Worm (Caenorhabditis elegans) whole organism, L2 larva: ENCODE data around the gene C15F1.2.
"Not testable (repeated sequence)": the region's sequence is repeated elsewhere in the genome, so short reads cannot be mapped to it uniquely, and the experiment has no call there.

Source experiments
- C34F6.9 ChIP-seq: fragments of 150-350 bp; optimal IDR thresholded peaks from 2 replicates; lab custom pipeline; 2014; ENCODE audit warnings: missing biosample characterization, missing genetic modification characterization
- F13H6.1 ChIP-seq: sonication (generic microtip); optimal IDR thresholded peaks from 2 replicates; lab custom pipeline; 2016; ENCODE audit warnings: missing genetic modification characterization, missing compliant biosample characterization
- R02D3.7 ChIP-seq: fragments of 150-350 bp; optimal IDR thresholded peaks from 2 replicates; lab custom pipeline; 2014; ENCODE audit warnings: missing biosample characterization, missing genetic modification characterization
- Y55F3AM.14 ChIP-seq: fragments of 200-800 bp; sonication (Bioruptor generic); optimal IDR thresholded peaks from 2 replicates; lab custom pipeline; 2018; ENCODE audit warnings: mild to moderate bottlenecking, missing genetic modification characterization, missing compliant biosample characterization
- ZK546.5 ChIP-seq: sonication (generic microtip); optimal IDR thresholded peaks from 2 replicates; lab custom pipeline; 2017; ENCODE audit warnings: missing biosample characterization, missing genetic modification characterization
- aly-2 ChIP-seq: fragments of 150-350 bp; optimal IDR thresholded peaks from 2 replicates; lab custom pipeline; 2014; ENCODE audit warnings: missing biosample characterization, missing genetic modification characterization
- blmp-1 ChIP-seq: sonication (generic microtip); optimal IDR thresholded peaks from 2 replicates; lab custom pipeline; 2017; ENCODE audit warnings: missing genetic modification characterization, mild to moderate bottlenecking, missing compliant biosample characterization, antibody characterized with exemption, moderate library complexity; ENCODE audit not compliant: insufficient read depth
- ceh-82 ChIP-seq: fragments of 150-350 bp; optimal IDR thresholded peaks from 2 replicates; lab custom pipeline; 2014; ENCODE audit warnings: missing biosample characterization, missing genetic modification characterization
- crh-2 ChIP-seq: sonication (generic microtip); optimal IDR thresholded peaks from 2 replicates; lab custom pipeline; 2017; ENCODE audit warnings: missing biosample characterization, missing genetic modification characterization
- dmd-4 ChIP-seq: sonication (generic microtip); optimal IDR thresholded peaks from 2 replicates; lab custom pipeline; 2017; ENCODE audit warnings: missing biosample characterization, missing genetic modification characterization
- egl-27 ChIP-seq: sonication (generic microtip); optimal IDR thresholded peaks from 3 replicates; lab custom pipeline; 2017; ENCODE audit warnings: missing biosample characterization, missing genetic modification reagents, missing genetic modification characterization
- elt-1 ChIP-seq: fragments of 150-350 bp; optimal IDR thresholded peaks from 2 replicates; lab custom pipeline; 2014; ENCODE audit warnings: missing biosample characterization, missing genetic modification characterization
- fos-1 ChIP-seq: fragments of 150-350 bp; optimal IDR thresholded peaks from 2 replicates; lab custom pipeline; 2014; ENCODE audit warnings: missing biosample characterization, missing genetic modification characterization
- lin-11 ChIP-seq: fragments of 150-350 bp; sonication (generic microtip); optimal IDR thresholded peaks from 2 replicates; lab custom pipeline; 2014; ENCODE audit warnings: missing biosample characterization, missing genetic modification characterization, inconsistent platforms, mixed read lengths
- lin-13 ChIP-seq: fragments of 150-350 bp; optimal IDR thresholded peaks from 2 replicates; lab custom pipeline; 2014; ENCODE audit warnings: missing biosample characterization, missing genetic modification reagents, missing genetic modification characterization
- lin-39 ChIP-seq: fragments of 150-350 bp; optimal IDR thresholded peaks from 2 replicates; lab custom pipeline; 2014; ENCODE audit warnings: missing biosample characterization, missing genetic modification reagents, missing genetic modification characterization
- lsy-2 ChIP-seq, 2 experiments: fragments of 150-350 bp in 1 of 2; sonication (generic microtip) in 1 of 2; optimal IDR thresholded peaks; 2 replicates each; lab custom pipeline; 2014 to 2017; ENCODE audit warnings: missing biosample characterization in 2 of 2, missing genetic modification characterization in 2 of 2
- mab-5 ChIP-seq: fragments of 150-350 bp; optimal IDR thresholded peaks from 2 replicates; lab custom pipeline; 2014; ENCODE audit warnings: missing biosample characterization, missing genetic modification characterization
- mbf-1 ChIP-seq: sonication (generic microtip); optimal IDR thresholded peaks from 2 replicates; lab custom pipeline; 2017; ENCODE audit warnings: missing biosample characterization, missing genetic modification characterization
- mdl-1 ChIP-seq, 2 experiments: fragments of 150-350 bp in 1 of 2; sonication (generic microtip) in 1 of 2; optimal IDR thresholded peaks; 2 replicates each; lab custom pipeline; 2017; ENCODE audit warnings: missing biosample characterization in 2 of 2, missing genetic modification characterization in 2 of 2
- nhr-12 ChIP-seq: fragments of 150-350 bp; optimal IDR thresholded peaks from 2 replicates; lab custom pipeline; 2014; ENCODE audit warnings: missing biosample characterization, missing genetic modification characterization
- nhr-129 ChIP-seq: fragments of 150-350 bp; optimal IDR thresholded peaks from 2 replicates; lab custom pipeline; 2014; ENCODE audit warnings: missing biosample characterization, missing genetic modification characterization
- nhr-21 ChIP-seq: fragments of 150-350 bp; optimal IDR thresholded peaks from 2 replicates; lab custom pipeline; 2014; ENCODE audit warnings: missing biosample characterization, missing genetic modification characterization
- nhr-23 ChIP-seq: fragments of 150-350 bp; optimal IDR thresholded peaks from 2 replicates; lab custom pipeline; 2014; ENCODE audit warnings: missing biosample characterization, missing genetic modification reagents, missing genetic modification characterization
- nhr-237 ChIP-seq: fragments of 150-350 bp; optimal IDR thresholded peaks from 2 replicates; lab custom pipeline; 2014; ENCODE audit warnings: missing biosample characterization, missing genetic modification characterization
- nhr-25 ChIP-seq: fragments of 150-350 bp; sonication (generic microtip); optimal IDR thresholded peaks from 3 replicates; lab custom pipeline; 2014; ENCODE audit warnings: missing biosample characterization, missing genetic modification characterization
- nhr-6 ChIP-seq: fragments of 150-350 bp; optimal IDR thresholded peaks from 2 replicates; lab custom pipeline; 2014; ENCODE audit warnings: missing biosample characterization, missing genetic modification characterization
- peb-1 ChIP-seq: fragments of 150-350 bp; optimal IDR thresholded peaks from 2 replicates; lab custom pipeline; 2014; ENCODE audit warnings: missing biosample characterization, missing genetic modification characterization
- sem-4 ChIP-seq: fragments of 150-350 bp; optimal IDR thresholded peaks from 2 replicates; lab custom pipeline; 2014; ENCODE audit warnings: missing biosample characterization, missing genetic modification reagents, missing genetic modification characterization
- sma-3 ChIP-seq: sonication (generic microtip); optimal IDR thresholded peaks from 2 replicates; lab custom pipeline; 2016; ENCODE audit warnings: missing genetic modification reagents, missing genetic modification characterization, missing compliant biosample characterization
- sma-9 ChIP-seq, 2 experiments: fragments of 150-350 bp in 1 of 2; sonication (generic microtip) in 1 of 2; optimal IDR thresholded peaks; 2 replicates each; lab custom pipeline; 2014 to 2016; ENCODE audit warnings: missing genetic modification characterization in 2 of 2, mild to moderate bottlenecking in 1 of 2, missing biosample characterization in 1 of 2, missing compliant biosample characterization in 1 of 2, missing genetic modification reagents in 1 of 2, moderate library complexity in 1 of 2
- snpc-4 ChIP-seq: fragments of 150-350 bp; optimal IDR thresholded peaks from 2 replicates; lab custom pipeline; 2014; ENCODE audit warnings: missing biosample characterization, missing genetic modification characterization
- unc-55 ChIP-seq: fragments of 150-350 bp; sonication (generic microtip); optimal IDR thresholded peaks from 3 replicates; lab custom pipeline; 2014; ENCODE audit warnings: missing biosample characterization, missing genetic modification reagents, missing genetic modification characterization
- unc-62 ChIP-seq: fragments of 150-350 bp; optimal IDR thresholded peaks from 2 replicates; lab custom pipeline; 2014; ENCODE audit warnings: missing biosample characterization, missing genetic modification reagents, missing genetic modification characterization
- zag-1 ChIP-seq: fragments of 150-350 bp; optimal IDR thresholded peaks from 2 replicates; lab custom pipeline; 2014; ENCODE audit warnings: missing biosample characterization, missing genetic modification characterization
- ztf-11 ChIP-seq: sonication (generic microtip); optimal IDR thresholded peaks from 2 replicates; lab custom pipeline; 2017; ENCODE audit warnings: missing biosample characterization, missing genetic modification characterization
- ztf-4 ChIP-seq: fragments of 150-350 bp; optimal IDR thresholded peaks from 2 replicates; lab custom pipeline; 2014; ENCODE audit warnings: missing biosample characterization, missing genetic modification characterization

The C15F1.2 gene

DNA sequence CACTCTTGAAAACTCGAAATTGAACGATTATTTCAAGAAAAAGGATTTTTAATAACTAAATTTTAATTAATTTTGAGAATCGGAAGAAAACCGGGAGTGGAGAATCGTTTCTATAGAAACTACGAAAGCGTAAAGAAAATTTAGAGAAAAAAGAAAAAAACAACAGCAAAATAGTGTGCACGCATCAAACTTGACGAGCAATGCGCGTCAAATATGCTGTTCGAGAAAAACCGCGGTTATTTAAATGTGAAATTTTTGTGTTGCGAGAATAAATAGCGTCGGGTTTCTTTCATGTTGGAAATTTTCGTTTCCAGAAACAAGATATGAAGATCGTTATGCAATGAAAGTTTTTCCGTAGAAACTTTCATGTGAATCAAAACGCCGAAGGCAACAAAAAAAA is 5.7 kb upstream of the C15F1.2 start (continued):
- TF ChIP-seq mab-5 (tag; lab: Kevin White, UChicago) (no peak), snpc-4 (tag; lab: Kevin White, UChicago) (peak; percentile 40)

DNA sequence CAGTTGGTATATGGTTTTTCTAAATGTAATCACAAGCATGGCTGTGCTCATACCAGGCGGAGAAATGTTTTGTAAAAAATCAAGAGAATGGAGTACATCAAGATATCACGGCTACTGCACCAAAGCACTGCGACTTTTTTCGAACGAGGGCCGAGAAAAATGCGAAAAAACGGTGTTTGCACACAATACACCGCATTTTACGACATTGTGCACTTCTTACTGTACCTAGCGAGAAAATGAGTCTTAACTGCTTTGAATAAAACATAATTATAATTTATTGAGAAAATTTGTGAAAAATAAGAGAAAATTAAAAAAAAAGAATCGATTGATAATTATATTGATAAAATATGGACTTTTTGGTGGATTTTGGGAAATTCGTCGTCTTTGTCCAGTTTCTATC is 4.0 kb upstream of the C15F1.2 start:
- TF ChIP-seq lsy-2 (tag; optimal IDR thresholded peaks at IDR 0.05; lab: Kevin White, UChicago) (peak in 1 of 2 experiments; percentile 72), crh-2 (no peak)

- TF ChIP-seq peb-1; lin-39 (tag; lab: Kevin White, UChicago); aly-2: not testable (repeated sequence)
Measured at ce11 chrII:6977732-6978131, 2.0 kb upstream of the C15F1.2 start, which contains the start of gene C15F1.8. Gene C15F1.8, minus strand, starts transcription at chrII:6977832.

ce11 chrII:6978908-6979307 is 845 bp upstream of the C15F1.2 start:
- TF ChIP-seq nhr-12 (tag; lab: Kevin White, UChicago) = no peak
- TF ChIP-seq lin-39 (tag; lab: Kevin White, UChicago) = no peak
- TF ChIP-seq mdl-1 (tag; optimal IDR thresholded peaks at IDR 0.05; lab: Kevin White, UChicago) = no peak
- no peak for TF ChIP-seq ztf-4 (tag; lab: Kevin White, UChicago)
- TF ChIP-seq lsy-2 (tag; optimal IDR thresholded peaks at IDR 0.05; lab: Kevin White, UChicago) = no peak
- no peak for TF ChIP-seq nhr-25 (tag; lab: Kevin White, UChicago)
- TF ChIP-seq blmp-1 (tag; lab: Kevin White, UChicago) = no peak
- TF ChIP-seq fos-1 (tag; lab: Kevin White, UChicago) = no peak
- TF ChIP-seq ZK546.5 = no peak
- no peak for TF ChIP-seq mbf-1 (tag; lab: Kevin White, UChicago)
- TF ChIP-seq elt-1 (tag; lab: Kevin White, UChicago) = no peak
- TF ChIP-seq sma-3 = no peak
- TF ChIP-seq F13H6.1 (tag; lab: Kevin White, UChicago) = no peak
- TF ChIP-seq dmd-4 (tag; lab: Kevin White, UChicago) = no peak
- no peak for TF ChIP-seq nhr-23
- TF ChIP-seq sma-9 (GFP tag; optimal IDR thresholded peaks at IDR 0.05; lab: Kevin White, UChicago) = no peak
- TF ChIP-seq sma-9 (tag; optimal IDR thresholded peaks at IDR 0.05; lab: Kevin White, UChicago) = no peak
- TF ChIP-seq, all 48 proteins: peak for 0

DNA sequence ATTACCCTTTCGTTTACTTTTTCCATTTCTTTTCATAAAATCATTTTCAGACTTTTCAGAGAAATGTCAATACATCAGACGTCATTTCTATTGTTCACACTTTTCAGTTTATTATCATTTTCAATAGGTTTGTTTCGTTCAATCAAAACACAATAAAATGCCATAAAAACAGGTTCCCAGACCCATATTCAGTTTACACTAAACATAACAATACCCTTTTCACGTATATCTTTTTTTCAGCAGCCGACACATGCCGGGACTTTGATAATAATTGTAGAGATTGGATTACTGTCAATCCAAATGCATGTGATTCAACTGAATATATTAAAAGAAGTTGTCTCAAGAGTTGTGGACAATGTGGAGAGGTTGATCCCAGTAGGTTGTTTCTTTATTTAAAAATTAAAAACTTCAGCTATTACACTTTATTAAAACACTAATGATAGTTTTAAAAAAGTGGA is 10.1 kb downstream of the C15F1.2 start, which contains the start of gene C15F1.1:
Gene C15F1.1, plus strand, starts transcription at position 51 of the 458 bp plus-strand sequence.
- no peak for TF ChIP-seq ztf-11 (tag; lab: Kevin White, UChicago)
- TF ChIP-seq snpc-4 (tag; lab: Kevin White, UChicago) = peak; percentile 67

- TF ChIP-seq mab-5 (tag; lab: Kevin White, UChicago) (peak; percentile 24), Y55F3AM.14 (GFP tag; lab: Kevin White, UChicago) (peak; percentile 77), unc-55 (peak; percentile 82), R02D3.7 (tag; lab: Kevin White, UChicago) (no peak), zag-1 (peak; percentile 88), sem-4 (tag; lab: Kevin White, UChicago) (no peak), lin-13 (peak; percentile 34), egl-27 (peak; percentile 79), ztf-4 (tag; lab: Kevin White, UChicago) (peak; percentile 40), fos-1 (tag; lab: Kevin White, UChicago) (no peak), ZK546.5 (no peak), nhr-237 (no peak), nhr-129 (peak; percentile 61), sma-9 (GFP tag; optimal IDR thresholded peaks at IDR 0.05; lab: Kevin White, UChicago) (peak; percentile 67), sma-9 (tag; optimal IDR thresholded peaks at IDR 0.05; lab: Kevin White, UChicago) (no peak), nhr-21 (tag; lab: Kevin White, UChicago) (no peak), lsy-2 (tag; optimal IDR thresholded peaks at IDR 0.05; lab: Kevin White, UChicago) (peak; percentile 32 to 75), unc-62 (GFP tag; lab: Kevin White, UChicago) (peak; percentile 16), F13H6.1 (tag; lab: Kevin White, UChicago) (peak; percentile 54), snpc-4 (tag; lab: Kevin White, UChicago) (peak; percentile 26), ceh-82 (tag; lab: Kevin White, UChicago) (no peak), nhr-6 (tag; lab: Kevin White, UChicago) (no peak), lin-11 (peak; percentile 42), C34F6.9 (tag; lab: Kevin White, UChicago) (peak; percentile 83), crh-2 (peak; percentile 75), blmp-1 (tag; lab: Kevin White, UChicago) (no peak)
- TF ChIP-seq, all 48 proteins: peak for 16
Measured at ce11 chrII:6992949-6993348, 13.2 kb downstream of the C15F1.2 start.
